Worm (Caenorhabditis elegans): ENCODE measurements around the gene grp-1.

grp-1 gene

DNA sequence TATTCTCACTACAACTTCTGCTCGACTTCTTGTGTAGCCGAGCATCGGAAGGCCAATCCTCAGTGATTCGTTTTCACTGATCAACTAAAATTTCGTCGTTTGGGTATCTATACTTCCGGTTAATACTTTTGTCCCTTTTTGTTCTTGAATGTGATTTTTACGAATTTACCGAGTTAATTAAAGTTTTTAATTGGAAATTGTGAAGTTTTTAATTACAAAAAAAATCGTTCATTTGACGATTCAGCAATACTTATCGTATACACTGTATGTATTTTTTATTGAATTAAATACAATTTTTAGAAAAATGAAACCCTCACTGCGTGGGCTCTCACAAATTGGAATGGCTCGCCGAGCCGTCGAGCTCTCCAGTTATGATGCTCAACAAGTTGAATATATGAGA, 5.9 kb downstream of the grp-1 start, which contains the start of gene idi-1:
Gene idi-1 (plus strand): TSS at position 301 of the 400 bp plus-strand sequence.
- TF ChIP-seq ztf-29 (GFP tag; IDR thresholded peaks at IDR 0.05) (no peak), med-1 (GFP tag; optimal IDR thresholded peaks at IDR 0.05; ENCODE audit: insufficient read depth) (no peak), ref-1 (GFP tag; conservative IDR thresholded peaks at IDR 0.05) (no peak), cog-1 (tag; optimal IDR thresholded peaks at IDR 0.05) (no peak), ztf-23 (GFP tag; IDR thresholded peaks at IDR 0.05) (no peak), T22C8.4 (GFP tag; IDR thresholded peaks at IDR 0.05) (no peak), tab-1 (GFP tag; IDR thresholded peaks at IDR 0.05) (no peak), flt-1 (GFP tag; IDR thresholded peaks at IDR 0.05) (no peak), klf-2 (GFP tag; conservative IDR thresholded peaks at IDR 0.05) (no peak)

DNA sequence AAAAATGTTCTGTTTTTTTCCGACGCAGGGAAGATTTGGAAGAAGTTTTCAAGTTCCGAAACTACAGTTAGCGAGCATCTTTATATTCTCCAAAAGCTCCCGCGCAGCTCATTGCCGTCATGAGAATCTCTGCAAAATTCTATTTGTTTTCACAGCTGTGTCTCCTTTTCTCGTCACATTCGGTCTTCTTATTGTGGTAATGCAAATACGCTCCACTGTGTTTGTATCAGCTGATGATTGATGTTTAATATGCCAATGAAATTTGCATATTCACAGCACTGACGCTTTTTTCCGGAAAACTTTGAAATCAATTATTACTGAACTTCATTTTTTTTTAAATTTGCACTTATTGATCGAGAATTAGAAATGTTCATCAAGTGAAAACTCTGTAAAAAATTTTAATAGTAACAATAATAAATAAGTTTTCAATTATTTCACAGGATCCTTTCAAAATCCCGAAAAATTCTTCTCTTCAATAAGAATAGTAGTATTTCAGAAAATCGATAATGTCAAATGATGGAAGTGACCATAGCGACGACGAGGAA, 7.6 kb downstream of the grp-1 start, which contains the start of gene K06H7.2:
Gene K06H7.2 (plus strand): TSS at position 495 of the 545 bp plus-strand sequence.
- 0 out of 2 replicates have a peak, but pooled peaks have one; percentile 40 for TF ChIP-seq flt-1 (GFP tag; IDR thresholded peaks at IDR 0.05)
- no peak for TF ChIP-seq klf-2 (GFP tag; conservative IDR thresholded peaks at IDR 0.05)
- peak; percentile 48 for TF ChIP-seq cog-1 (tag; optimal IDR thresholded peaks at IDR 0.05)

DNA sequence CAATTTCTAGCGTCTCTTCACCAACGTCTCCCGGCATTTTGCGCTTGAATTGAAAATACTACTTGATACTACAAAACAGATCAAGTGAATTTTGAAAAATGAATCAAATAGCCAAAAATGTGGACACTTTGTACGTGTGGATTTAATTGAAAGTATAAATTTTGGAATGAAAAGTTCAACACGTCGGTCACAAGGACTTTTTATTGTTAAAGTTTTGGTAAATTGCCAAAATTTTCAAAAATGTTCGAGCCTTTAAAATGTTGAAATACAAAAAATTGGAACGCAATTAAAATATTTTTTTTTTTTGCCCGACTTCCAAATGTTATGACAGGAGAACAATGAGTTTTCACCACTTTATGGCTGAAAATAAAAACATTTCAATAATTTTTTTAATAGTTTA, 12.6 kb downstream of the grp-1 start, which contains the start of gene K06H7.8:
Gene K06H7.8 (minus strand): TSS at position 101 of the 400 bp plus-strand sequence.
- TF ChIP-seq klf-2 (GFP tag; conservative IDR thresholded peaks at IDR 0.05) (no peak), ref-1 (GFP tag; conservative IDR thresholded peaks at IDR 0.05) (no peak), med-1 (GFP tag; optimal IDR thresholded peaks at IDR 0.05; ENCODE audit: insufficient read depth) (no peak), T22C8.4 (GFP tag; IDR thresholded peaks at IDR 0.05) (no peak), ztf-29 (GFP tag; IDR thresholded peaks at IDR 0.05) (no peak), ztf-23 (GFP tag; IDR thresholded peaks at IDR 0.05) (no peak), tab-1 (GFP tag; IDR thresholded peaks at IDR 0.05) (no peak), flt-1 (GFP tag; IDR thresholded peaks at IDR 0.05) (no peak)

DNA sequence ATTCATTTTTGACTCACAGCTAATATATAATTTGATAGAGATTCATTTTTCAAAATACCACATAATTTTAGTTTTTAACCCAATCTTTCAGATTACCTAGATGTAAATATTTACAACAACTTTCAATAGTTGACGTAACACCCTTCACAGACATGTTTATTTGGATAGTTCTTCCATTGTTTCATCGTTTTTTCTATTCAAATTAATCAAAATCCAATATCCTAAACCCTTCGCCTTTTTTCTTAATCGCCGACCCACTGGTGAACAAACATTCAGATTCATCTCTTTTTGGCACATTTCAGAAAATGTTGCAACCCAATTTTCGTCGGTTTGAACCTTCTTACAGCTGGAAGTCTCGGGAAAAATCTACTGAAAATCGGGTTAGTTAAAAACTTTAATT, 13.5 kb downstream of the grp-1 start, which contains the start of gene K06H7.1:
Gene K06H7.1 (plus strand): TSS at position 301 of the 400 bp plus-strand sequence.
- no peak for TF ChIP-seq ref-1 (GFP tag; conservative IDR thresholded peaks at IDR 0.05)
- no peak for TF ChIP-seq cog-1 (tag; optimal IDR thresholded peaks at IDR 0.05)

DNA sequence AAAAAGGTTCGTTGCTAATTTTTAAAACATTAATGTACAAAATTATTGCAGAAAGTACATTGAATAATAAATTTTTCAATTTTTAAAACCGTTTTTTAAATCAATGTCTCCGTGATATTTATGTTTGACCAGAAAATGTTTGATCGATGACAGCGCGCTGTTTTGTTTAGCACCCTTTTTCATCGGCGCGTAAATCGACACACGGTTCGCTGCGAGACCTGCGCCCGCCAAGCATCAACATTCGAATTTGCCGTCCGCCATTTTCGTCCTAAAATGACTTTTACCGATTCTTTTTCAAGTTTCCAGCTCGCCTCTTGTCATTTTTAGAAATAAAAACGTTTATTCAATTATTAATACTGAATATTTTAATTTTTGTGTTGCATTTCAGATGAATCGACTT, 15.5 kb downstream of the grp-1 start, which contains the start of gene plk-1:
Gene plk-1 (plus strand): TSS at position 389 of the 400 bp plus-strand sequence.
- TF ChIP-seq tab-1 (GFP tag; IDR thresholded peaks at IDR 0.05) (no peak), ref-1 (GFP tag; conservative IDR thresholded peaks at IDR 0.05) (no peak), ztf-29 (GFP tag; IDR thresholded peaks at IDR 0.05) (no peak), ztf-23 (GFP tag; IDR thresholded peaks at IDR 0.05) (no peak), med-1 (GFP tag; optimal IDR thresholded peaks at IDR 0.05; ENCODE audit: insufficient read depth) (no peak), flt-1 (GFP tag; IDR thresholded peaks at IDR 0.05) (no peak), cog-1 (tag; optimal IDR thresholded peaks at IDR 0.05) (no peak), klf-2 (GFP tag; conservative IDR thresholded peaks at IDR 0.05) (no peak), T22C8.4 (GFP tag; IDR thresholded peaks at IDR 0.05) (no peak)

DNA sequence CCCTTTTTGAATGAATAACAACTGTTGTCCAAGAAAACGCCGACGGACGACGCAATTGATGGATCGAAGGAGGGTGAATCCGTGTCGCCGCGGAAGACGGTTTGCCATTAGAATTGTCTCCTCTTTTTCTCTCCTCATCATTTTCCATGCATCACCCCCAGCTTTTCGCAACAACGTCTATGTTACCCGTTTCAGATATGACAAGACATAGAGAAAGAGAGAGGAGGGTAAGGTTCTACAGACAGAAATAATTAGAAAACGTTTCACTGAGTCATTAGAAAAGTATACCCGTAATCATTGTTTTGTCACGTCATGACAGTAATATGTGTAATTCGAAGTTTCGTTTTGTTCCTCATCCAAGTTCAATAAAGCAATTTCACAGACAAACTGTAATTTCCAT, 20.3 kb downstream of the grp-1 start:
- TF ChIP-seq tab-1 (GFP tag; IDR thresholded peaks at IDR 0.05), result no peak
- TF ChIP-seq ztf-29 (GFP tag; IDR thresholded peaks at IDR 0.05), result no peak
- no peak for TF ChIP-seq T22C8.4 (GFP tag; IDR thresholded peaks at IDR 0.05)
- TF ChIP-seq klf-2 (GFP tag; conservative IDR thresholded peaks at IDR 0.05), result no peak
- TF ChIP-seq ref-1 (GFP tag; conservative IDR thresholded peaks at IDR 0.05), result no peak
- no peak for TF ChIP-seq cog-1 (tag; optimal IDR thresholded peaks at IDR 0.05)
- no peak for TF ChIP-seq flt-1 (GFP tag; IDR thresholded peaks at IDR 0.05)
- TF ChIP-seq med-1 (GFP tag; optimal IDR thresholded peaks at IDR 0.05; ENCODE audit: insufficient read depth), result no peak
- no peak for TF ChIP-seq ztf-23 (GFP tag; IDR thresholded peaks at IDR 0.05)

DNA sequence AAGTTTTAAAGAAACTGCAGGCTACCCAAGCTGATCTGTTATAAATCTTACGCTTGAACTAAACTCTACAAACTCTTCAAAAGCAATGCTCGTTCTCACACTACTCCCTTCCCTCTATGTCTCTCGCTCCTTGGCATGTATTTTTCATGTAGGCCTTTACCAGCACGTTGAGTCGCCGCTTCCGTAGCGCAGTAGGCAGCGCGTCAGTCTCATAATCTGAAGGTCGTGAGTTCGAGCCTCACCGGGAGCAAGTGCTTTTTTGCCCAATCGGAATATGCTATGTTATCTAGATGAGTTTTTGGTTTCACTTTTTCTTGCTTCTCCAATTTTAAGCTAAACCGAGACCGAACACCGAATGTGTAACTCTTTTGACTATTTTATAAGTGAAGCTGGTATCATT, 21.0 kb downstream of the grp-1 start:
- TF ChIP-seq flt-1 (GFP tag; IDR thresholded peaks at IDR 0.05) (peak; percentile 92), klf-2 (GFP tag; conservative IDR thresholded peaks at IDR 0.05) (peak; percentile 78), ztf-23 (GFP tag; IDR thresholded peaks at IDR 0.05) (peak; percentile 89), T22C8.4 (GFP tag; IDR thresholded peaks at IDR 0.05) (peak; percentile 83), ref-1 (GFP tag; conservative IDR thresholded peaks at IDR 0.05) (peak; percentile 73), tab-1 (GFP tag; IDR thresholded peaks at IDR 0.05) (peak; percentile 89), cog-1 (tag; optimal IDR thresholded peaks at IDR 0.05) (peak; percentile 45), med-1 (GFP tag; optimal IDR thresholded peaks at IDR 0.05; ENCODE audit: insufficient read depth) (peak; percentile 37), ztf-29 (GFP tag; IDR thresholded peaks at IDR 0.05) (peak; percentile 86)

DNA sequence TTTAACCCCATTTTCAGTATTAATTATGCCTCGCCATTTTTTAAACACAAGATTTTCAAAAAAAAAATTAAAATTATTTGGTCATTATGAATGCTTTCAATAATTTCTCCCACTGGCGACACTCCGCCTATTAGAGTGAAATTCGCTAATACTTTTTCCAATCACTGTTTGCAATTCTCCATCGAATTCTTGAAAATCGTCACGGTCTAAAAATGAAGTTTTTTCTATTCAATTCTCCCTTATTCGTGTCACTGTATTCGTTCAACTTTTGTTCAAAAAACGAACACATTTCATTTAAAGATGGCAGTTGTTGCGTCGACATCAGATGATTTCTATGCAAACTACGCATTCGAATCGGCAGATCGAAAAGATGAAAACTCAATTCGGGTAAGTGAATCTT, 23.0 kb downstream of the grp-1 start, which contains the start of gene C14B9.3:
Gene C14B9.3 (plus strand): TSS at position 301 of the 400 bp plus-strand sequence.
- no peak for TF ChIP-seq flt-1 (GFP tag; IDR thresholded peaks at IDR 0.05)
- TF ChIP-seq ref-1 (GFP tag; conservative IDR thresholded peaks at IDR 0.05), result no peak

DNA sequence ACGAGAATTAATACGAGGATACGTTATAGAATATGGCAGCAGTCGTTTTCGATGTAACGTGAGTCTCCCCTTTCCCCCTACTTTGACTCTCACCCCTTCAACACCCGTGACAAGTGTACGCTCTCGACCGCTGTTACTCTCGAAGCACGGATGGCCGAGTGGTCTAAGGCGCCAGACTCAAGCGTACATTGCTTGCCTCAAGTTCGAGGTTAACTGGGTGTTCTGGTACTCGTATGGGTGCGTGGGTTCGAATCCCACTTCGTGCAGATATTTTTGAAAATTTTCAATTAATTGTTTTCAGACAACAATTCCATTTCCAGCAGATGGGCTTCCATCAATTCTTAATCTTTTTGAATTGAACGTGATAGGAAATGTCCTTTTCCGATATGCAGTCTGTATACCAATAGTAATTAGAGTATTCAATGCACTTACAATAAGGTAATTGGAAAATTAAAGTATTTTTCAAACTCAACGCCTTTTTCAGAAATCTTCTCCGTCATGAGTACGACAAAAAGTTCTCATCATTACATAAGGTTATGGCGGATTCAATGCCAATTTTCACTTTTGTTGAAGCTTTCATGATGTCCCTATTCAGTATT, 24.1 kb downstream of the grp-1 start:
- TF ChIP-seq flt-1 (GFP tag; IDR thresholded peaks at IDR 0.05) (peak; percentile 94), cog-1 (tag; optimal IDR thresholded peaks at IDR 0.05) (peak; percentile 86), T22C8.4 (GFP tag; IDR thresholded peaks at IDR 0.05) (peak; percentile 83), ref-1 (GFP tag; conservative IDR thresholded peaks at IDR 0.05) (peak; percentile 83), klf-2 (GFP tag; conservative IDR thresholded peaks at IDR 0.05) (peak; percentile 75; the same call in 1 of the 2 replicates), ztf-23 (GFP tag; IDR thresholded peaks at IDR 0.05) (peak; percentile 91), med-1 (GFP tag; optimal IDR thresholded peaks at IDR 0.05; ENCODE audit: insufficient read depth) (peak; percentile 44), tab-1 (GFP tag; IDR thresholded peaks at IDR 0.05) (peak; percentile 89), ztf-29 (GFP tag; IDR thresholded peaks at IDR 0.05) (peak; percentile 77)

DNA sequence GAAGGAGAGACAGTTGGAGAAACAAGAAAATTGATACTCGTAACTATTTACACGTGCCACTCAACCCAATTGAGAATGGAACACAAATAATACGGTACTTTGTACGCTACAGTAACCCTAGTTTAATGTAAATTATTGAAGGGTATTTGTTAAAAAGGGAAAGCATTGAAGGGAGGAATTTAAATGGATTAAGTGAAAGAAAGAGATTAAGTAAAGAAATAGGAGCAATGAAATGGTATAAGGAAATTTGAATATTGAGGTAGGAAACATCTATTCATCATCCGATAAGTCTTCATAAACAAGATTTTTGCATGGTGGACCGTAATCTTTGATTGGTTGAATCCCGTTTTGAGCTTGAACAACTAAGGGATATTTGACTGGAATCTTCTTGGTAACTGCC, 25.8 kb downstream of the grp-1 start:
- no peak for TF ChIP-seq ztf-29 (GFP tag; IDR thresholded peaks at IDR 0.05)
- TF ChIP-seq klf-2 (GFP tag; conservative IDR thresholded peaks at IDR 0.05), result no peak
- no peak for TF ChIP-seq ref-1 (GFP tag; conservative IDR thresholded peaks at IDR 0.05)
- no peak for TF ChIP-seq ztf-23 (GFP tag; IDR thresholded peaks at IDR 0.05)
- TF ChIP-seq med-1 (GFP tag; optimal IDR thresholded peaks at IDR 0.05; ENCODE audit: insufficient read depth), result no peak
- no peak for TF ChIP-seq flt-1 (GFP tag; IDR thresholded peaks at IDR 0.05)
- no peak for TF ChIP-seq T22C8.4 (GFP tag; IDR thresholded peaks at IDR 0.05)
- TF ChIP-seq tab-1 (GFP tag; IDR thresholded peaks at IDR 0.05), result no peak
- no peak for TF ChIP-seq cog-1 (tag; optimal IDR thresholded peaks at IDR 0.05)

All from whole organism, midembryonic.